Worm (Caenorhabditis elegans) whole organism, L3 larva: ENCODE measurements around the gene unc-132.

Experiments
- R02D3.7 ChIP-seq: fragments of 150-350 bp; optimal IDR thresholded peaks from 2 replicates; lab custom pipeline; 2014; ENCODE audit warnings: missing biosample characterization, missing genetic modification characterization
- ama-1 ChIP-seq: fragments of 150-350 bp; optimal IDR thresholded peaks from 2 replicates; lab custom pipeline; 2018
- ceh-28 ChIP-seq: fragments of 150-350 bp; optimal IDR thresholded peaks from 2 replicates; lab custom pipeline; 2014; ENCODE audit warnings: missing biosample characterization, missing genetic modification reagents, missing genetic modification characterization
- ceh-82 ChIP-seq: fragments of 150-350 bp; optimal IDR thresholded peaks from 2 replicates; lab custom pipeline; 2014; ENCODE audit warnings: missing biosample characterization, missing genetic modification characterization
- ceh-9 ChIP-seq: sonication (generic microtip); optimal IDR thresholded peaks from 2 replicates; lab custom pipeline; 2018; ENCODE audit warnings: missing biosample characterization, missing genetic modification characterization
- daf-12 ChIP-seq: fragments of 150-350 bp; optimal IDR thresholded peaks from 2 replicates; lab custom pipeline; 2014; ENCODE audit warnings: missing biosample characterization, missing genetic modification reagents, missing genetic modification characterization
- egl-5 ChIP-seq: fragments of 150-350 bp; optimal IDR thresholded peaks from 2 replicates; lab custom pipeline; 2017; ENCODE audit warnings: missing biosample characterization, missing genetic modification reagents, missing genetic modification characterization, inconsistent platforms
- elt-1 ChIP-seq: fragments of 150-350 bp; optimal IDR thresholded peaks from 2 replicates; lab custom pipeline; 2014; ENCODE audit warnings: missing biosample characterization, missing genetic modification characterization
- elt-3 ChIP-seq, 3 experiments: fragments of 150-350 bp in 1 of 3; sonication (generic microtip) in 2 of 3; optimal IDR thresholded peaks; 2 replicates in 2 of 3; 4 replicates in 1 of 3; lab custom pipeline; 2014 to 2017; ENCODE audit warnings: missing biosample characterization in 3 of 3, missing genetic modification characterization in 3 of 3
- eor-1 ChIP-seq, 2 experiments: fragments of 150-350 bp; optimal IDR thresholded peaks; 2 replicates each; lab custom pipeline; 2014 to 2018; ENCODE audit warnings: missing biosample characterization in 2 of 2, missing genetic modification characterization in 2 of 2
- fkh-10 ChIP-seq: sonication (generic microtip); optimal IDR thresholded peaks from 2 replicates; lab custom pipeline; 2017; ENCODE audit warnings: missing biosample characterization, missing genetic modification reagents, missing genetic modification characterization
- fkh-2 ChIP-seq: fragments of 150-350 bp; optimal IDR thresholded peaks from 2 replicates; lab custom pipeline; 2014; ENCODE audit warnings: missing biosample characterization, missing genetic modification reagents, missing genetic modification characterization
- fos-1 ChIP-seq: fragments of 150-350 bp; optimal IDR thresholded peaks from 2 replicates; lab custom pipeline; 2014; ENCODE audit warnings: missing biosample characterization, missing genetic modification characterization
- hmg-11 ChIP-seq: sonication (generic microtip); optimal IDR thresholded peaks from 2 replicates; lab custom pipeline; 2016; ENCODE audit warnings: missing genetic modification characterization, missing compliant biosample characterization
- lin-15B ChIP-seq: fragments of 150-350 bp; optimal IDR thresholded peaks from 2 replicates; lab custom pipeline; 2014; ENCODE audit warnings: missing biosample characterization, missing genetic modification characterization
- lin-39 ChIP-seq: fragments of 150-350 bp; optimal IDR thresholded peaks from 2 replicates; lab custom pipeline; 2018; ENCODE audit warnings: missing biosample characterization, missing genetic modification reagents, missing genetic modification characterization
- lsy-12 ChIP-seq: sonication (generic microtip); optimal IDR thresholded peaks from 2 replicates; lab custom pipeline; 2016; ENCODE audit warnings: mild to moderate bottlenecking, missing genetic modification characterization, missing compliant biosample characterization
- mdl-1 ChIP-seq: fragments of 150-350 bp; optimal IDR thresholded peaks from 2 replicates; lab custom pipeline; 2014; ENCODE audit warnings: missing biosample characterization, missing genetic modification characterization
- nhr-11 ChIP-seq: fragments of 150-350 bp; optimal IDR thresholded peaks from 2 replicates; lab custom pipeline; 2014; ENCODE audit warnings: missing biosample characterization, missing genetic modification characterization
- nhr-12 ChIP-seq: fragments of 150-350 bp; optimal IDR thresholded peaks from 2 replicates; lab custom pipeline; 2014; ENCODE audit warnings: missing biosample characterization, missing genetic modification characterization
- nhr-237 ChIP-seq: fragments of 150-350 bp; optimal IDR thresholded peaks from 2 replicates; lab custom pipeline; 2014; ENCODE audit warnings: missing biosample characterization, missing genetic modification characterization
- nhr-43 ChIP-seq: sonication (generic microtip); optimal IDR thresholded peaks from 2 replicates; lab custom pipeline; 2016; ENCODE audit warnings: mild to moderate bottlenecking, missing genetic modification characterization, missing compliant biosample characterization; ENCODE audit not compliant: poor library complexity, severe bottlenecking
- nhr-67 ChIP-seq: fragments of 150-350 bp; optimal IDR thresholded peaks from 2 replicates; lab custom pipeline; 2014; ENCODE audit warnings: missing biosample characterization, missing genetic modification characterization
- nhr-77 ChIP-seq: fragments of 150-350 bp; optimal IDR thresholded peaks from 2 replicates; lab custom pipeline; 2014; ENCODE audit warnings: missing biosample characterization, missing genetic modification characterization
- pha-4 ChIP-seq: fragments of 150-350 bp; optimal IDR thresholded peaks from 2 replicates; lab custom pipeline; 2014; ENCODE audit warnings: missing biosample characterization, missing genetic modification reagents, missing genetic modification characterization
- pqm-1 ChIP-seq: fragments of 150-350 bp; optimal IDR thresholded peaks from 2 replicates; lab custom pipeline; 2017; ENCODE audit warnings: missing biosample characterization, missing genetic modification characterization, inconsistent platforms
- sea-2 ChIP-seq: fragments of 150-350 bp; sonication (generic microtip); optimal IDR thresholded peaks from 4 replicates; lab custom pipeline; 2014; ENCODE audit warnings: missing biosample characterization, missing genetic modification reagents, missing genetic modification characterization
- snpc-4 ChIP-seq: fragments of 150-350 bp; optimal IDR thresholded peaks from 2 replicates; lab custom pipeline; 2014; ENCODE audit warnings: missing biosample characterization, missing genetic modification characterization
- tbx-2 ChIP-seq: sonication (generic microtip); optimal IDR thresholded peaks from 2 replicates; lab custom pipeline; 2016; ENCODE audit warnings: mild to moderate bottlenecking, missing genetic modification characterization, missing compliant biosample characterization
- unc-39 ChIP-seq: sonication (generic microtip); optimal IDR thresholded peaks from 4 replicates; lab custom pipeline; 2017; ENCODE audit warnings: missing biosample characterization, missing genetic modification characterization
- unc-62 ChIP-seq: fragments of 150-350 bp; sonication (generic microtip); optimal IDR thresholded peaks from 4 replicates; lab custom pipeline; 2014; ENCODE audit warnings: missing biosample characterization, missing genetic modification reagents, missing genetic modification characterization
- zag-1 ChIP-seq: fragments of 150-350 bp; optimal IDR thresholded peaks from 2 replicates; lab custom pipeline; 2014; ENCODE audit warnings: missing biosample characterization, missing genetic modification characterization
- ztf-11 ChIP-seq: fragments of 150-350 bp; optimal IDR thresholded peaks from 2 replicates; lab custom pipeline; 2014; ENCODE audit warnings: missing biosample characterization, missing genetic modification characterization
- ztf-4 ChIP-seq: fragments of 150-350 bp; optimal IDR thresholded peaks from 2 replicates; lab custom pipeline; 2014; ENCODE audit warnings: missing biosample characterization, missing genetic modification characterization

Gene unc-132

ce11 chrV:3717751-3718150 is 30.8 kb downstream of the unc-132 start (continued):
- TF ChIP-seq ztf-11 (no peak), pqm-1 (no peak), elt-1 (no peak), eor-1 (tag; optimal IDR thresholded peaks at IDR 0.05; lab: Kevin White, UChicago) (no peak), nhr-67 (no peak), nhr-237 (tag; lab: Kevin White, UChicago) (no peak), zag-1 (tag; lab: Kevin White, UChicago) (no peak), ceh-82 (tag; lab: Kevin White, UChicago) (no peak), ceh-28 (tag; lab: Kevin White, UChicago) (no peak)

ce11 chrV:3718507-3718906 is 31.6 kb downstream of the unc-132 start:
- TF ChIP-seq nhr-11 (no peak), pqm-1 (no peak), ceh-9 (tag; lab: Kevin White, UChicago) (no peak), egl-5 (tag; lab: Kevin White, UChicago) (no peak), mdl-1 (tag; lab: Kevin White, UChicago) (no peak), elt-3 (tag; optimal IDR thresholded peaks at IDR 0.05; lab: Kevin White, UChicago) (no peak), fkh-10 (GFP tag; lab: Kevin White, UChicago) (no peak), nhr-77 (tag; lab: Kevin White, UChicago) (no peak), ama-1 (lab: Kevin White, UChicago) (no peak), elt-1 (no peak), unc-62 (GFP tag; lab: Kevin White, UChicago) (no peak), tbx-2 (tag; lab: Kevin White, UChicago) (no peak), fkh-2 (tag; lab: Kevin White, UChicago) (no peak), nhr-237 (tag; lab: Kevin White, UChicago) (no peak), ztf-4 (tag; lab: Kevin White, UChicago) (no peak), R02D3.7 (tag; lab: Kevin White, UChicago) (no peak), snpc-4 (tag; lab: Kevin White, UChicago) (no peak), zag-1 (tag; lab: Kevin White, UChicago) (no peak)

- TF ChIP-seq nhr-67: no peak
- TF ChIP-seq lin-15B: no peak
- TF ChIP-seq nhr-43: no peak
- TF ChIP-seq unc-39 (tag; lab: Kevin White, UChicago): no peak
- TF ChIP-seq ztf-11: no peak
- TF ChIP-seq hmg-11 (tag; lab: Kevin White, UChicago): no peak
- no peak for TF ChIP-seq fos-1 (tag; lab: Kevin White, UChicago)
- TF ChIP-seq ceh-9 (tag; lab: Kevin White, UChicago): no peak
- no peak for TF ChIP-seq daf-12 (tag; lab: Kevin White, UChicago)
- no peak for TF ChIP-seq zag-1 (tag; lab: Kevin White, UChicago)
Observed at ce11 chrV:3724772-3725171, 37.9 kb downstream of the unc-132 start, which contains the start of gene str-30. Gene str-30, plus strand, starts transcription at chrV:3725072.

ce11 chrV:3738409-3738808 is 51.5 kb downstream of the unc-132 start:
- TF ChIP-seq elt-3 (tag; optimal IDR thresholded peaks at IDR 0.05; lab: Kevin White, UChicago): no peak
- no peak for TF ChIP-seq eor-1 (tag; optimal IDR thresholded peaks at IDR 0.05; lab: Kevin White, UChicago)
- no peak for TF ChIP-seq snpc-4 (tag; lab: Kevin White, UChicago)
- no peak for TF ChIP-seq sea-2
- no peak for TF ChIP-seq nhr-12 (tag; lab: Kevin White, UChicago)
- no peak for TF ChIP-seq unc-62 (GFP tag; lab: Kevin White, UChicago)
- no peak for TF ChIP-seq fkh-10 (GFP tag; lab: Kevin White, UChicago)
- no peak for TF ChIP-seq lin-15B
- TF ChIP-seq lsy-12: no peak
- TF ChIP-seq daf-12 (tag; lab: Kevin White, UChicago): no peak
- no peak for TF ChIP-seq nhr-43
- TF ChIP-seq elt-1: no peak
- no peak for TF ChIP-seq lin-39 (tag; lab: Kevin White, UChicago)

- TF ChIP-seq egl-5 (tag; lab: Kevin White, UChicago) (no peak), snpc-4 (tag; lab: Kevin White, UChicago) (peak; percentile 37), pha-4 (tag; lab: Kevin White, UChicago) (no peak), fkh-10 (GFP tag; lab: Kevin White, UChicago) (no peak), nhr-12 (tag; lab: Kevin White, UChicago) (no peak)
- TF ChIP-seq, all 47 proteins: peak for 1
Observed at ce11 chrV:3739302-3739701, 52.4 kb downstream of the unc-132 start, which contains the start of gene hpo-36. Gene hpo-36, minus strand, starts transcription at chrV:3739402.
